Worm (Caenorhabditis elegans): Measurements from ENCODE around the gene T02H6.6.

ce11 chrII:639467-639866, 44.1 kb upstream of the T02H6.6 start, which contains the start of gene K07E8.6:
- TF ChIP-seq T22C8.4 (GFP tag; IDR thresholded peaks at IDR 0.05) (no peak), tab-1 (GFP tag; IDR thresholded peaks at IDR 0.05) (no peak), ztf-29 (GFP tag; IDR thresholded peaks at IDR 0.05) (no peak), flt-1 (GFP tag; IDR thresholded peaks at IDR 0.05) (no peak)
